Fruit fly (Drosophila melanogaster) Kc167 (cell line): Measurements from ENCODE around the gene CG8891.

Experiments
- Myc ChIP-seq: fragments of >200 bp; optimal IDR thresholded peaks from 2 replicates; lab custom pipeline; 2017; ENCODE audit warnings: missing external identifiers
- h ChIP-seq: fragments of >200 bp; optimal IDR thresholded peaks from 3 replicates; lab custom pipeline; 2018; ENCODE audit warnings: missing external identifiers
- ttk ChIP-seq: sonication (Bioruptor generic); optimal IDR thresholded peaks from 2 replicates; lab custom pipeline; 2017; ENCODE audit warnings: missing external identifiers

dm6 chr2L:5027321-5028069 is 48.3 kb upstream of the CG8891 start:
- no peak for TF ChIP-seq h
- no peak for TF ChIP-seq Myc (lab: Kevin White, UChicago)
- no peak for TF ChIP-seq ttk
